Worm (Caenorhabditis elegans): Measurements from ENCODE around the gene npp-22.

npp-22 gene

ce11 chrV:11782809-11783440, 49.7 kb upstream of the npp-22 start, which contains the start of gene F55A11.11:
TSS of gene F55A11.11 (plus strand) at chrV:11783149.
- TF ChIP-seq snpc-4 (tag; optimal IDR thresholded peaks at IDR 0.05): no peak
- TF ChIP-seq jun-1 (tag; optimal IDR thresholded peaks at IDR 0.05): peak; percentile 14
- no peak for TF ChIP-seq skn-1 (tag; optimal IDR thresholded peaks at IDR 0.05)
- TF ChIP-seq nhr-10 (tag; optimal IDR thresholded peaks at IDR 0.05): no peak
- peak; percentile 56 for TF ChIP-seq ceh-32 (tag; optimal IDR thresholded peaks at IDR 0.05; ENCODE audit: poor library complexity)
- peak; percentile 82 for TF ChIP-seq Y75B8A.6 (GFP tag; IDR thresholded peaks at IDR 0.05)
- no peak for TF ChIP-seq ZK546.5 (tag; optimal IDR thresholded peaks at IDR 0.05)
- TF ChIP-seq mdt-29 (GFP tag; IDR thresholded peaks at IDR 0.05): peak; percentile 88
- peak; percentile 76 for TF ChIP-seq F10B5.3 (tag; optimal IDR thresholded peaks at IDR 0.05)
- no peak for TF ChIP-seq fkh-10 (GFP tag; optimal IDR thresholded peaks at IDR 0.05)
- TF ChIP-seq ceh-44 (GFP tag; IDR thresholded peaks at IDR 0.05): peak; percentile 92
- TF ChIP-seq lin-29 (GFP tag; IDR thresholded peaks at IDR 0.05): peak; percentile 86
- TF ChIP-seq zip-11 (GFP tag; IDR thresholded peaks at IDR 0.05): peak; percentile 89
- peak; percentile 53 for TF ChIP-seq F37D6.2 (tag; optimal IDR thresholded peaks at IDR 0.05)
- TF ChIP-seq lin-15B (tag; optimal IDR thresholded peaks at IDR 0.05): no peak
- peak; percentile 12 for TF ChIP-seq nhr-77 (tag; optimal IDR thresholded peaks at IDR 0.05)
- TF ChIP-seq vab-7 (GFP tag; IDR thresholded peaks at IDR 0.05): peak; percentile 96
- TF ChIP-seq aha-1 (tag): peak; percentile 99
- peak in 1 of 2 experiments; percentile 95 for TF ChIP-seq unc-62 (GFP tag; optimal IDR thresholded peaks at IDR 0.05 in 1 of 2)
- TF ChIP-seq unc-62 (tag; optimal IDR thresholded peaks at IDR 0.05): no peak
- peak; percentile 93 for TF ChIP-seq Y5F2A.4 (GFP tag; optimal IDR thresholded peaks at IDR 0.05)
- peak; percentile 97 for TF ChIP-seq pha-4 (GFP tag; IDR thresholded peaks at IDR 0.05)
- no peak for TF ChIP-seq pha-4 (tag; optimal IDR thresholded peaks at IDR 0.05)
- no peak for TF ChIP-seq pqm-1 (tag; optimal IDR thresholded peaks at IDR 0.05)
- peak; percentile 80 for TF ChIP-seq nhr-48 (tag; optimal IDR thresholded peaks at IDR 0.05)
- TF ChIP-seq zag-1 (tag; optimal IDR thresholded peaks at IDR 0.05): no peak
- TF ChIP-seq hif-1 (tag; optimal IDR thresholded peaks at IDR 0.05): peak; percentile 57 to 80
- TF ChIP-seq hlh-30 (tag; optimal IDR thresholded peaks at IDR 0.05; ENCODE audit: insufficient read depth): peak; percentile 64
- no peak for TF ChIP-seq ceh-82 (tag; optimal IDR thresholded peaks at IDR 0.05)
- TF ChIP-seq nhr-41 (GFP tag; IDR thresholded peaks at IDR 0.05): peak; percentile 97
- TF ChIP-seq php-3 (GFP tag; IDR thresholded peaks at IDR 0.05): peak; percentile 93
- peak; percentile 87 for TF ChIP-seq lin-38 (GFP tag; IDR thresholded peaks at IDR 0.05)
- peak; percentile 80 for TF ChIP-seq mxl-2 (GFP tag; conservative IDR thresholded peaks at IDR 0.05)
- peak; percentile 97 for TF ChIP-seq lim-7 (GFP tag; IDR thresholded peaks at IDR 0.05)
- TF ChIP-seq rbr-2 (tag; optimal IDR thresholded peaks at IDR 0.05): peak; percentile 84
- TF ChIP-seq fos-1 (tag; optimal IDR thresholded peaks at IDR 0.05): no peak
- TF ChIP-seq dmd-8 (GFP tag; IDR thresholded peaks at IDR 0.05): peak; percentile 98; the same call in 1 of the 2 replicates
- no peak for TF ChIP-seq nhr-237 (tag; optimal IDR thresholded peaks at IDR 0.05)
- no peak for TF ChIP-seq ceh-62 (tag; optimal IDR thresholded peaks at IDR 0.05)
- peak; percentile 94 for TF ChIP-seq daf-19 (GFP tag; conservative IDR thresholded peaks at IDR 0.05)
- peak; percentile 90 for TF ChIP-seq nhr-111 (GFP tag; optimal IDR thresholded peaks at IDR 0.05)
- peak; percentile 91 for TF ChIP-seq nhr-42 (GFP tag; IDR thresholded peaks at IDR 0.05)
- no peak for TF ChIP-seq ceh-28 (tag; optimal IDR thresholded peaks at IDR 0.05)
- peak; percentile 75 for TF ChIP-seq dmd-6 (GFP tag; IDR thresholded peaks at IDR 0.05)
- TF ChIP-seq nhr-102 (tag; optimal IDR thresholded peaks at IDR 0.05): peak; percentile 82
- peak; percentile 91 for TF ChIP-seq Y48G9A.11 (GFP tag; IDR thresholded peaks at IDR 0.05)
- peak; percentile 91 for TF ChIP-seq saeg-2 (GFP tag; IDR thresholded peaks at IDR 0.05)
- TF ChIP-seq ceh-20 (GFP tag; IDR thresholded peaks at IDR 0.05): peak; percentile 90
- TF ChIP-seq egl-27 (tag; optimal IDR thresholded peaks at IDR 0.05): no peak
- peak; percentile 95 for TF ChIP-seq Y105C5A.15 (GFP tag; IDR thresholded peaks at IDR 0.05)
- TF ChIP-seq nhr-76 (tag; optimal IDR thresholded peaks at IDR 0.05): no peak
- TF ChIP-seq attf-4 (tag; optimal IDR thresholded peaks at IDR 0.05): no peak

Data from whole organism, L4 larva.